Fruit fly (Drosophila melanogaster): ENCODE measurements around the gene CG8010.

DNA sequence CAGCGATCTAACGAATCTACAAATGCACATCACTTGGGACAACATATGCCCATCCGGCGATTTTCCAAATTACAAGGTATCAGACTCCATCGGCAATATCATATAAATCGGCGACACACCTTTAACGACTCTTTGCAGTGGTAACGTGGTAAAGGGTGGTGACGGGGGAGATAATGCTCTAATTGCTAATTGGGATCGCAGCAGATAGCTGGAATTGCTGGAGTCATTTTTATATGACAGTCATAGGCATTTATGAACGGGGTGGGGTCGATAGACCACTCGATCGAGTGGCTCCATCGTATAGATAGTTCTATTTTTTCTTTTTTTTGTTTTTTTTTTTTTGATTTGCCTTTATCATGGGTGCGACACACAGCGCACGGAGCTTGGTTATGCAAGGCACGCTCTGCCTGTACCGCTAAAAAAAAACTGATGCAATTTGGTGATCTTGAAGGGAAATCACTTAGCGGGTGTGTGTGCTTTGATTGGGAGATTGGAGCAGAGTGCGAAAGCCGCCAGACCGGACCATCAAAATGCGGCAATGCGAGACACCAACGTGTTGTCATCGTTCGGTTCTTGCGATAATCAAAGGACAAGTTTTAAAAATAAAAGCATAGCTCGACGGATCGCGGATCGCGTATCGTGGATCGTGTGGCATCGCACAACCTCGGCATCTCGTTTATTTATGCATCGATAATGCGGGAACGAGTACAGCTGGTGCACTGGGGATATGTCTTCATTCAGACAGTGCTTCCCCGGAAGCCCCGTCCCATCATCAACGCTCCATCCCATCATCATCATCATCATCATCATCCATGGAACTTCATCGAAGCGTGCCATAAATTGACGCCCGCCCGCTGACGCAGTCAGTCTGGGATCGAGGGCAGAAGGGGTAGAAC is 45.8 kb upstream of the CG8010 start:
- TF ChIP-seq CG12605 (GFP tag; IDR thresholded peaks at IDR 0.05) (peak; percentile 64), D1 (tag; optimal IDR thresholded peaks at IDR 0.05) (no peak), CG9948 (tag; optimal IDR thresholded peaks at IDR 0.05) (no peak)

Measured in whole organism, pupa.